Worm (Caenorhabditis elegans) whole organism, mixed stage, embryonic: ENCODE results near the gene D1046.2.

Experiments
- bed-3 ChIP-seq: fragments of 200-800 bp; sonication (Bioruptor generic); optimal IDR thresholded peaks from 3 replicates; lab custom pipeline; 2018; ENCODE audit warnings: mild to moderate bottlenecking, missing genetic modification characterization, moderate library complexity, missing compliant biosample characterization
- cnd-1 ChIP-seq: fragments of 200-800 bp; sonication (Bioruptor generic); optimal IDR thresholded peaks from 2 replicates; lab custom pipeline; 2018; ENCODE audit warnings: mild to moderate bottlenecking, missing genetic modification characterization, missing compliant biosample characterization
- elt-3 ChIP-seq: fragments of 150-350 bp; optimal IDR thresholded peaks from 2 replicates; lab custom pipeline; 2014; ENCODE audit warnings: missing biosample characterization, missing genetic modification characterization
- pha-4 ChIP-seq: fragments of 150-350 bp; optimal IDR thresholded peaks from 2 replicates; lab custom pipeline; 2018; ENCODE audit warnings: missing biosample characterization, missing genetic modification reagents, missing genetic modification characterization
- unc-62 ChIP-seq: fragments of 150-350 bp; optimal IDR thresholded peaks from 2 replicates; lab custom pipeline; 2014; ENCODE audit warnings: missing biosample characterization, missing genetic modification reagents, missing genetic modification characterization

ce11 chrIV:8933575-8933974 is 7.7 kb upstream of the D1046.2 start, which contains the start of gene D1046.4:
- TF ChIP-seq elt-3 (tag; lab: Kevin White, UChicago) (no peak), bed-3 (GFP tag; lab: Kevin White, UChicago) (no peak), cnd-1 (no peak), pha-4 (tag; lab: Kevin White, UChicago) (no peak), unc-62 (no peak)
